Worm (Caenorhabditis elegans) whole organism, midembryonic: ENCODE measurements around the gene str-13.

Experiments
- T22C8.4 ChIP-seq: fragments of 200-800 bp; sonication (Bioruptor generic); IDR thresholded peaks from 2 replicates; pipeline ENCODE4 v1.3.6; 2022; ENCODE audit warnings: missing genetic modification characterization, missing compliant biosample characterization
- cog-1 ChIP-seq: sonication (generic microtip); optimal IDR thresholded peaks from 2 replicates; lab custom pipeline; 2016; ENCODE audit warnings: missing genetic modification characterization, missing compliant biosample characterization
- flt-1 ChIP-seq: fragments of 200-800 bp; sonication (Bioruptor generic); IDR thresholded peaks from 2 replicates; pipeline ENCODE4 v1.3.6; 2022; ENCODE audit warnings: missing genetic modification characterization, missing compliant biosample characterization
- klf-2 ChIP-seq: fragments of 200-800 bp; sonication (Bioruptor generic); conservative IDR thresholded peaks from 2 replicates; pipeline ENCODE4 v1.3.6; 2022; ENCODE audit warnings: missing genetic modification reagents, missing genetic modification characterization, missing compliant biosample characterization
- med-1 ChIP-seq: sonication (generic microtip); optimal IDR thresholded peaks from 2 replicates; lab custom pipeline; 2017; ENCODE audit warnings: missing genetic modification characterization, mild to moderate bottlenecking, missing compliant biosample characterization, antibody characterized with exemption, missing genetic modification reagents; ENCODE audit not compliant: insufficient read depth
- ref-1 ChIP-seq: fragments of 200-800 bp; sonication (Bioruptor generic); conservative IDR thresholded peaks from 2 replicates; pipeline ENCODE4 v1.3.6; 2022; ENCODE audit warnings: missing genetic modification reagents, missing genetic modification characterization, missing compliant biosample characterization
- tab-1 ChIP-seq: fragments of 200-800 bp; sonication (Bioruptor generic); IDR thresholded peaks from 2 replicates; pipeline ENCODE4 v1.3.6; 2022; ENCODE audit warnings: missing genetic modification characterization, missing compliant biosample characterization
- ztf-23 ChIP-seq: fragments of 200-800 bp; sonication (Bioruptor generic); IDR thresholded peaks from 2 replicates; pipeline ENCODE4 v1.3.6; 2022; ENCODE audit warnings: missing genetic modification reagents, missing genetic modification characterization, missing compliant biosample characterization
- ztf-29 ChIP-seq: fragments of 200-800 bp; sonication (Bioruptor generic); IDR thresholded peaks from 2 replicates; pipeline ENCODE4 v1.3.6; 2022; ENCODE audit warnings: missing genetic modification reagents, missing genetic modification characterization, missing compliant biosample characterization

The str-13 gene

DNA sequence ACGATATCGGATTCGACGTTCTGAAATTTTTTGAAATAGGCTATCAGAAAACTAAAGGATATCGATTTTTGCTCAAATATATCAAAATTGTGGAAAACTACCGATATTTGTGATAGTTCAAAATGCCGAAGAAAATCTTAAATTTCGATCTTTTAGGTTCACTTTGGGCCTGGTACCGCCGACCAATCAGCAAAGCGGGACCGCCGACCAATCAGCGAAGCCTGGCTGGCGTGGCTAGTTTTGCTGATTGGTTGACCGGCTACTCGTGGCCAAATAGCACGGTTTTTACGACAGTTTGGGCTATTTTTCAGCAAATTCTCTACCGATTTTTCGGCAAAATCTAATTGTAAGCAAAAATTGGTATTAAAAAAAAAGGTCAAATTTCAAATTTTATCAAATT is 16.8 kb downstream of the str-13 start:
- TF ChIP-seq ref-1 (GFP tag; lab: Robert Waterston, UW) = no peak
- TF ChIP-seq T22C8.4 (GFP tag; lab: Robert Waterston, UW) = no peak
- TF ChIP-seq ztf-29 (GFP tag; lab: Robert Waterston, UW) = no peak
- no peak for TF ChIP-seq flt-1 (GFP tag; lab: Robert Waterston, UW)
- TF ChIP-seq cog-1 (tag; lab: Kevin White, UChicago) = no peak
- TF ChIP-seq klf-2 (GFP tag; lab: Robert Waterston, UW) = no peak
- TF ChIP-seq tab-1 (GFP tag; lab: Robert Waterston, UW) = no peak
- TF ChIP-seq ztf-23 (GFP tag; lab: Robert Waterston, UW) = no peak
- TF ChIP-seq med-1 (GFP tag; lab: Kevin White, UChicago) = no peak

DNA sequence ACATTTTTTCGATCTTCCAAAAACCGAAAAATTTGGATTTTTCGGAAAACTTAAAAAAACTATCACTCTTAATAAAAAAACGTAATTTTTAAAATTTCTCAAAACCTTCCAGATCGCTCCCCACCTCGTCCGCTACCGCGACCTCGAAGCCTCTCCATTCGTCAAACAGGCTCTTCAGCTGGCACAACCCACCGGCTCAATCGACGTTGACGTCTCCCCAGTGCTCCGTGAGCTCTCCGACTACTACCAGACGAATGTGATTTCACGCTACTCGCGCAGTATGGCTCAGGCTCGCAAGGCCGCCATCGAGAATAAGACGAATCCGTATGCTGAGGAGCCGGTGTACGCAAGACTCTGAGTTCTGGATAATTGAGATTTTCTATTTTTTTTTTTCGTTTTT is 20.6 kb downstream of the str-13 start:
- TF ChIP-seq ztf-23 (GFP tag; lab: Robert Waterston, UW) = no peak
- TF ChIP-seq klf-2 (GFP tag; lab: Robert Waterston, UW) = no peak
- no peak for TF ChIP-seq med-1 (GFP tag; lab: Kevin White, UChicago)
- no peak for TF ChIP-seq T22C8.4 (GFP tag; lab: Robert Waterston, UW)
- TF ChIP-seq ztf-29 (GFP tag; lab: Robert Waterston, UW) = no peak
- no peak for TF ChIP-seq ref-1 (GFP tag; lab: Robert Waterston, UW)
- no peak for TF ChIP-seq tab-1 (GFP tag; lab: Robert Waterston, UW)
- no peak for TF ChIP-seq flt-1 (GFP tag; lab: Robert Waterston, UW)
- TF ChIP-seq cog-1 (tag; lab: Kevin White, UChicago) = no peak

DNA sequence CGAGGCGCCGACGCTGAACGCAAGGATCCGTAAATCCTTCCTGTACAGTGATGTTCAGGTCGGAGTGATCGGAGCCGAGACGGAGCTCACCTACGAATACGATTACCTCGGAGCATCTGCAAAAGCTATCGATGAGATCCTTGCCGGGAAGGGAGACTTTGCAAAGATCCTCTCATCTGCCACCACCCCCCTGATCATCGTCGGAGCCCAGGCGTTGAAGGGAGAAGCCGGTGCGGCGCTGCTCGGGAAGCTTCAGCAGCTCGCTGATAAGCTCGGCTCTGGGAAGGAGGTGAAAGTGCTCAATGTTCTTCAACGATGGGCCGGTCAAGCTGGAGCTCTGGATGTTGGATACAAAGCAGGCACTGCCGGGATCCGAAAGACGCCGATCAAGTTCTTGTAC is 23.7 kb downstream of the str-13 start:
- TF ChIP-seq ztf-23 (GFP tag; lab: Robert Waterston, UW) (no peak), med-1 (GFP tag; lab: Kevin White, UChicago) (no peak), T22C8.4 (GFP tag; lab: Robert Waterston, UW) (no peak), ztf-29 (GFP tag; lab: Robert Waterston, UW) (no peak), cog-1 (tag; lab: Kevin White, UChicago) (no peak), klf-2 (GFP tag; lab: Robert Waterston, UW) (no peak), tab-1 (GFP tag; lab: Robert Waterston, UW) (no peak), ref-1 (GFP tag; lab: Robert Waterston, UW) (no peak), flt-1 (GFP tag; lab: Robert Waterston, UW) (no peak)

DNA sequence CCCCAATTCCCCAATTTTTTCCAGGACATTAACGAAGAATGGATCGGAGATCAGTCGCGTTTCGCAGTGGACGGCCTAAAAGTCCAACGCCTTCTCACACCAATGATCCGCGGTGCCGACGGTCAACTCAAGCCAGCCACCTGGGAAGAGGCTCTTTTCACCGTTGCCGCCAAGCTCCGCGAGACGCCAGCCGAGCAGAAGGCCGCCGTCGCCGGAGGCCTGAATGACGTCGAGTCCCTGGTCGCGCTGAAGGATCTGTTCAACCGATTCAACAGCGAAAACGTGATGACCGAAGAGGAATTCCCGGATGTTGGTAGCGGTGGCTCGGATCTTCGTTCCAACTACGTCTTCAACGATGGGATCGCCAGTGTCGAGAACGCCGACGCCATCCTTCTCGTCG is 24.1 kb downstream of the str-13 start:
- TF ChIP-seq tab-1 (GFP tag; lab: Robert Waterston, UW) (no peak), med-1 (GFP tag; lab: Kevin White, UChicago) (no peak), T22C8.4 (GFP tag; lab: Robert Waterston, UW) (no peak)

DNA sequence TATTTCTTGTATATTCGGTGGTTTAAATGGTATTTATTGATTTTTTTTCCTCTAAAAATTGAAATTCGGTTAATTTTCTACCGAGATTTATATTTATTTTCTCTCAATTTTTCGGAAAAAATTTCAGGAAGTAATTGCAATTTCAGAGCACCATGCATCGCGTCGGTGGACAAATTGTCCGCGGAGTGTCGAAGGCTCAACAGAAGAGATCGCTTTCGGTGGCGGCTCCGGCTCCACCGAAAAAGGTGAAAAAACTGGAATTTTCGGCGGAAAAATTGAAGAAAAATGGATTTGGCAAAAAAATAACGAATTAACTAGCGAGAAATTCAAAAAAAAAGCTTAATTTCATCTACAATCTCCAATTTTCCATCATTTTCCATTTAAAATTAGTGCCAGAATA is 28.2 kb downstream of the str-13 start, which contains the start of gene nuo-5:
Gene nuo-5 (plus strand): TSS at position 147 of the 400 bp plus-strand sequence.
- TF ChIP-seq T22C8.4 (GFP tag; lab: Robert Waterston, UW) (no peak), flt-1 (GFP tag; lab: Robert Waterston, UW) (no peak), ref-1 (GFP tag; lab: Robert Waterston, UW) (no peak), med-1 (GFP tag; lab: Kevin White, UChicago) (no peak), tab-1 (GFP tag; lab: Robert Waterston, UW) (no peak), ztf-29 (GFP tag; lab: Robert Waterston, UW) (no peak), ztf-23 (GFP tag; lab: Robert Waterston, UW) (no peak), cog-1 (tag; lab: Kevin White, UChicago) (no peak), klf-2 (GFP tag; lab: Robert Waterston, UW) (no peak)

DNA sequence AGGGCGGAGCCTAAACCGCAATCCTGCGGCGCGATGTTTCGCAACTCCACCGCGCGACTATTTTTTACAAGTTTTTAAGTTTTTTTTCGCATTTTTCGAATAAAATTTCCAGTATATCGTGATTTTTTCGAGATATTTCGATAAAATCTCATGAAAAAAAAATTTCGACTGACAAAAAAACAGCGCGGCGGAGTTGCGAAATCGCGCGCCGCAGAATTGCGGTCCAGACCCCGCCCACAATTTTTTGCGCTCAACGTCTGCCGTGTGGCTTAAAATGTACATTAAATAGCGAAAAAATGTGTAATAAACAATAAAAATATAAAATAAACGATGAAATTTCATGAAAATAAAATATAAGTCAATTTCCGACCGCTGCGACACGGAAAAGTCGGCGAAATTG is 29.3 kb downstream of the str-13 start:
- TF ChIP-seq tab-1 (GFP tag; lab: Robert Waterston, UW) (no peak), T22C8.4 (GFP tag; lab: Robert Waterston, UW) (no peak), ztf-29 (GFP tag; lab: Robert Waterston, UW) (no peak), flt-1 (GFP tag; lab: Robert Waterston, UW) (0 out of 2 replicates have a peak, but pooled peaks have one; percentile 58), cog-1 (tag; lab: Kevin White, UChicago) (no peak), med-1 (GFP tag; lab: Kevin White, UChicago) (peak; percentile 12), klf-2 (GFP tag; lab: Robert Waterston, UW) (no peak), ztf-23 (GFP tag; lab: Robert Waterston, UW) (no peak), ref-1 (GFP tag; lab: Robert Waterston, UW) (no peak)

DNA sequence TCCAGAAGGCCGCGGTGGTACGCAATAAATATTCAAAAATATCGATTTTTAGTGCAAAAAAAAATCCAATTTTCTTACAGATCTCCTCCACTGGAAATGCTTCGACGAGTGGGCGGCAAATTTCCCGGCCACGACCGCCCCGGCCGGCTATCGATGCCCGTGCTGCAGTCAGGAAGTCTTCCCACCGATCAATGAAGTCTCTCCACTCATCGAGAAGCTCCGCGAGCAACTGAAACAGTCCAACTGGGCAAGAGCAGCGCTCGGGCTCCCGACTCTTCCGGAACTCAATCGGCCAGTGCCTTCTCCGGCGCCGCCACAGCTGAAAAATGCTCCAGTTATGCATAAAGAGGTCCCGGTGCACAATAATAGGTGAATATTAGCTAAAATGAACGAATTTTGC is 31.1 kb downstream of the str-13 start, which contains the start of gene Y45G12B.3:
Gene Y45G12B.3 (minus strand): TSS at position 320 of the 400 bp plus-strand sequence.
- TF ChIP-seq T22C8.4 (GFP tag; lab: Robert Waterston, UW) = no peak

DNA sequence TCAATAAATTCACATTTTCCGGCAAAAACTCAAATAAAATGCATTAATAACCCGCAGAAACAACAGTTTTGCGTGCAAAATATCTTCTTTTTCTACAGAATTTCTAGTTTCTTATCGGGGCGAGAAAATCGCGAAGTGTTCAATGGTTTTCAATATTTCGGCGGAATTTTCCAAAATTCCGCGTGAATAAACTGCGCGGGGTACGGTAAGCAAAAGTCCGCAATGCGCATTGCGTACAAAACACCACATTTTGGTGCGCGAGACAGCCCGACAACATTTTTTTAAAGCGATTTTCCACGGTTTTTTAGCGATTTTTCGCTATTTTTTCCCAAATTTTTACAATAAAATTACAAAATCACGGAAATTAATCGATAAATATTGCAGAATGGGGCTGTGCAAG is 32.6 kb downstream of the str-13 start, which contains the start of gene Y45G12B.2:
Gene Y45G12B.2 (plus strand): TSS at position 383 of the 400 bp plus-strand sequence.
- TF ChIP-seq ztf-23 (GFP tag; lab: Robert Waterston, UW) (no peak), klf-2 (GFP tag; lab: Robert Waterston, UW) (0 out of 2 replicates have a peak, but pooled peaks have one; percentile 25)

DNA sequence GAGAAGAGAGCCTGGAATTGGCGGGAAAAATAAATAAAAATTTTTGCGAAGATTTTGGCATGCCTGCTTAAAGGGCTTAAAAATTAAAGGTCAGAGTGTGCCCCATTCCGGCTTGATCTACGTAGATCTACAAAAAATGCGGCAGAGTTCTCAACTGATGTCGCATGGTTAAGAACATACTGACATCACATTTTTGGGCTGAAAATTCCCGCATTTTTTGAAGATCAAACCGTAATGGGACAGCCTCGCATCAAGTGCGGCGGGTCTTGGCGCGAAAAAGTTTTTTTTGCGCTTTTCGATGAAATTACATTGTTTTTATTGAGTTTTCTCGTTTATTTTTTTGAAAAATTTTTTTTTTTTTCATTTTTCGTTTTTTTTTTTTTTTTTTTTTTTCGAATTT is 36.1 kb downstream of the str-13 start:
- no peak for TF ChIP-seq klf-2 (GFP tag; lab: Robert Waterston, UW)
- no peak for TF ChIP-seq T22C8.4 (GFP tag; lab: Robert Waterston, UW)
- TF ChIP-seq tab-1 (GFP tag; lab: Robert Waterston, UW) = no peak
- no peak for TF ChIP-seq cog-1 (tag; lab: Kevin White, UChicago)
- TF ChIP-seq med-1 (GFP tag; lab: Kevin White, UChicago) = no peak
- no peak for TF ChIP-seq flt-1 (GFP tag; lab: Robert Waterston, UW)
- no peak for TF ChIP-seq ztf-23 (GFP tag; lab: Robert Waterston, UW)
- no peak for TF ChIP-seq ztf-29 (GFP tag; lab: Robert Waterston, UW)
- TF ChIP-seq ref-1 (GFP tag; lab: Robert Waterston, UW) = no peak
